Worm (Caenorhabditis elegans): ENCODE results near the gene fln-2.
"Not testable (repeated sequence)": the region's sequence is repeated elsewhere in the genome, so short reads cannot be mapped to it uniquely, and the experiment has no call there.

fln-2 gene

DNA sequence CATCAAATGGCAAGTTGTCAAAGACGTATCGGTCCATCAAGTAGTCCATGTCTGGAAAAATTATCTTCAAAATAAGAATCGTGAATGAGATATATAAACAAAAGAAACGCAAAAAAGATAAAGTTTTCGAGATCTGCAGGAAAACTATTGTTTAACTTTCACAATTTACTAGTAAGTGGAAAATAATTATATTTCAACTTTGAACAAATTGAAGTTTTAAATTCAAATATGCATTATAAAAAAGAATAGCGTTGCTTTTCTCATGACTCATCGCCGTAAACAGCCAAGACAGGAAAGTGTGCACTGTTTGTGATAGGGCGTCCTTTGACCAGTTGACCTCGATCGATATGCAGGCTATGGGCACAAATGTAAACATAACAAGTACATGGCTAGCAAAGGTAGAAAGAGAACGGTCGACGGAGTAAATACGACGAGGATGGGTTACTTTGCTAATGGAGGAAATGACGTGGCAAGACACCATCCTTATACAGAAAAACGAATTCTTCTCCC is 54.5 kb downstream of the fln-2 start, which contains the start of gene ZK899.2:
Gene ZK899.2 (minus strand): TSS at position 51 of the 510 bp plus-strand sequence.
- TF ChIP-seq him-1 (tag; optimal IDR thresholded peaks at IDR 0.05) (no peak), W03F9.2 (tag; optimal IDR thresholded peaks at IDR 0.05) (no peak), dao-5 (tag; optimal IDR thresholded peaks at IDR 0.05) (no peak)

DNA sequence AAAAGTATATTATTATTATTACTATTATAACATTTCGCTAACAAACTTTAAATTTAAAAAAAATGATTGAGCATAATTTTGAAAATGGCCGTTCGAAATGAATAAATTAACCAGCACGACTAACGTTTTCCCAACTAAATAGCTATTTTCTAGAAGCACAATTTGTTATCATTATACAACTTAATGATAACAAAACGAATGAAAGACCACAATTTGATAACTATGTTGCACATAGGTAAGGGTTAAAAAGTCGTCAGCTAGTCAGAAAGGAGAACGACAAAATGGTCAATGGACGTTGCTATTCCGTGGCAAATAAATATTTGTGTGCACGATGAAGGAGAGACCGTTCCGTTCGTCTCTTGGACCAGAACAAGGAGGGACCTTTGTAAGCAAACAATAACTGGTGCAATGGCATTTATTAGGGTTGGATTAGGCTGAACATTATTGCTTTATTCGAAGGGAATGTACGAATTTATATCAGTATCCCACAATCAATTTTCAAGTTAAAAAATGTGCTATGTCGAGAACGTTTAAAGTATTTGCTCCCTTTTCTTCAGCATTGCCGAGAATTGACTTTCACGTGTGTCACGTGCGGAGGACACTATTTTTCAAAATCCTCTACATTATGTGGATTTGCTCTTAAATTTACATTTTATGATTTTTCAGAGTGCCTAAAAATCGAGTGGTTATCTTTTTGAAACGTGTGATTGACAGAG is 55.1 kb downstream of the fln-2 start, which contains the start of gene ZK899.3:
Gene ZK899.3 (plus strand): TSS at position 666 of the 716 bp plus-strand sequence.
- TF ChIP-seq W03F9.2 (tag; optimal IDR thresholded peaks at IDR 0.05), result no peak
- no peak for TF ChIP-seq dao-5 (tag; optimal IDR thresholded peaks at IDR 0.05)
- TF ChIP-seq him-1 (tag; optimal IDR thresholded peaks at IDR 0.05), result no peak

DNA sequence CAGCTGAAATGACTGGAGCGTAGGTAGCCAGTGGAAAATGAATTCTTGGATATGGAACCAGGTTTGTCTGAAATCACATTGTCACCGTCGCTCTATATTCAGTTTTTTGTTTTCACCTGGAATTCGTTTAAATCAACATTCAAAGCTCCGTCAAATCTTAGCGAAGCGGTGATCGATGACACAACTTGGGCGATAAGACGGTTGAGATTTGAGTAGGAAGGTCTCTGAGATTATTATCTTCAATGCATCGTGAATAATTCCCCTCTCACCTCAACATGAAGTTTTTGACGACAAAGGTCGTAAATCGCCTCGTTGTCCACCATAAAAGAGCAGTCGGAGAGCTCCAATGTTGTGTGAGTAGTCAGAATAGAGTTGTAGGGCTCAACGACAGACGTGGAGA is 59.1 kb downstream of the fln-2 start:
- TF ChIP-seq him-1 (tag; optimal IDR thresholded peaks at IDR 0.05), result no peak
- no peak for TF ChIP-seq dao-5 (tag; optimal IDR thresholded peaks at IDR 0.05)
- TF ChIP-seq W03F9.2 (tag; optimal IDR thresholded peaks at IDR 0.05), result no peak

DNA sequence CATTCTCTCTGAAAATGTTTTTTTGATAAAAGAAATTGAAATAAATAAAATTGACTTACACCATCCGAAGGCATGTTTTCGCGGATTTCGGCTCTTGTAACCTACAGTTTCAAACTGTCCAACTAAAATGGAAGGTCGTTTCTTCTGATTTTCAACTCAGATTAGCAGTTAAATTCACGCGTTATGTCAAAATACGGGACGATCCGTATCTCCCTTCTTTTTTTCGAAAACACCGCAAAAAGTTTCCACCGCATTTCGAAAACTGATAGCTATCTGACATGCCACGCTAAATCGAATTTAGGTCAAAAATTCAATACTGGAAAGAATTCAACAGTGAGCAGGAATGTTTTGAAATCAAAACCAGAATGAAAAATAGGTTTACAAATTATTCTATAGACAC is 60.6 kb downstream of the fln-2 start, which contains the start of gene tba-8:
Gene tba-8 (minus strand): TSS at position 207 of the 400 bp plus-strand sequence.
- no peak for TF ChIP-seq W03F9.2 (tag; optimal IDR thresholded peaks at IDR 0.05)
- no peak for TF ChIP-seq dao-5 (tag; optimal IDR thresholded peaks at IDR 0.05)
- no peak for TF ChIP-seq him-1 (tag; optimal IDR thresholded peaks at IDR 0.05)

DNA sequence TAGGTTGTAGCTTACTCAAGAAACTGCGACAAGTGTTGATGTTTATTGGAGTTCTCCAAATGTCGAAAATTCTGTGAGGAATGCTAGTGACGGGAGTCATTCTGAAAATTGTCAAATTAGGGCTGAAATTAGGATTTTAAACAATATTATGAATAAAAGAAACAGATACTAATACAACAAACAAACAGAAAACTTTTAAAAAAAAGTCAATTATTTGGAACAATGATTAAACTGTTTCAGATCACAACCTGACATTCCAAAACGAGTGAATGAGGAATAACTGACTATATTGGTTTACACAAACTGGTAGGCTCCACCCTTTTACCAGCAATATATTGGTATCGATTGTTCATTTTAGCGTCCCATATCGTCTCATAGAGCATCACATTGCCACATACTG is 63.3 kb downstream of the fln-2 start, which contains the start of gene ZK899.5:
Gene ZK899.5 (minus strand): TSS at position 101 of the 400 bp plus-strand sequence.
- not testable (repeated sequence) for TF ChIP-seq dao-5, W03F9.2, him-1 (tag; optimal IDR thresholded peaks at IDR 0.05)

DNA sequence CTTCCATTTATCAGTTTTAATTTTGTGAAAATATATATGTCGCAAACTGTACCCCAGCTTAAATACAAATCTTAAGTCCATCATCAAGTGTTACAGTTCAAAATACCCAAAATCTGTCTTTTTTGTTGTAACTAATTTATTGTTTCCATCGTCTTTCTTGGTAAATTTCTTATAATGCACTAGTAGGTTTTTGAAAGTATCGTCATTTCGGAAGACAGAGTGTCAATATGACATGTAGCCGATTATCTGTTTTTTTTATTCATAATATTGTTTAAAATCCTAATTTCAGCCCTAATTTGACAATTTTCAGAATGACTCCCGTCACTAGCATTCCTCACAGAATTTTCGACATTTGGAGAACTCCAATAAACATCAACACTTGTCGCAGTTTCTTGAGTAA is 65.5 kb downstream of the fln-2 start, which contains the start of gene ZK899.6:
Gene ZK899.6 (plus strand): TSS at position 301 of the 400 bp plus-strand sequence.
- TF ChIP-seq dao-5, W03F9.2, him-1 (tag; optimal IDR thresholded peaks at IDR 0.05): not testable (repeated sequence)

DNA sequence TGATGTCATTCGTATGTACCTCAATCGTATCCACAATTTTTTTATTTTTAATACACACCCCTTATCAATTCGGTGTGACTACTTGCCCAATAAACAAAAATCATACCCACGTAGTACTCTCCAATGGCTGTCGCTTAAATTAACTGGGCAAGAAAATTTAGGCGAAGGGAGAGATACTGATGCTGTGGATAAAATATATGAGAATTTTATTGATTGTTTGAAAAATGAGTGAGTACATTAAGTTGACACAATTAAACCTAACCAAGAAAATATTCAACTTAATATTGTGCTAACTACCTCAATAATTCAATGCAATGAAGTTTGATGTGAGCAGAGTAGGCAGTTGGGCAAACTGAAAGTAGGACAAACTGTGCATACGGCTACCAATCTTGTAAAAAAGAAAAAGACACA is 68.2 kb downstream of the fln-2 start:
- TF ChIP-seq W03F9.2 (tag; optimal IDR thresholded peaks at IDR 0.05) (peak; percentile 98), dao-5 (tag; optimal IDR thresholded peaks at IDR 0.05) (peak; percentile 94), him-1 (tag; optimal IDR thresholded peaks at IDR 0.05) (peak; percentile 100)

DNA sequence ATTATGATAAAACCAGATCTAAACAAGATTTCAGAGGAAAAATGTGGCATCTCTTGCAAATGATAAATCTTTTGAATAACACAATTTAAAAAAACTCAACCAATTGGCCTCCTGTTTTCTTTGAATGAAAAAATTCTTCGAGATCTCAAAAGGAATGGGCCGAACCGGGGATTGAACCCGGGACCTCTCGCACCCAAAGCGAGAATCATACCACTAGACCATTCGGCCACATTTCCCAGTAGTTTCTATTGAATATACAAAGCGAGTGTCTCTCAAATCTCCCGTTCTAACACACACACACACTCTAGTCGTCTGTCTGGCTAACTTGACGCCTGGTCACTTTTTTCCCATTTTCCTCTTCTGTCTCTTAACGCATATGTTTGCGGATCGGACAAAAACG is 70.1 kb downstream of the fln-2 start:
- peak; percentile 86 for TF ChIP-seq him-1 (tag; optimal IDR thresholded peaks at IDR 0.05)
- peak; percentile 73 for TF ChIP-seq dao-5 (tag; optimal IDR thresholded peaks at IDR 0.05)
- TF ChIP-seq W03F9.2 (tag; optimal IDR thresholded peaks at IDR 0.05), result peak; percentile 69

DNA sequence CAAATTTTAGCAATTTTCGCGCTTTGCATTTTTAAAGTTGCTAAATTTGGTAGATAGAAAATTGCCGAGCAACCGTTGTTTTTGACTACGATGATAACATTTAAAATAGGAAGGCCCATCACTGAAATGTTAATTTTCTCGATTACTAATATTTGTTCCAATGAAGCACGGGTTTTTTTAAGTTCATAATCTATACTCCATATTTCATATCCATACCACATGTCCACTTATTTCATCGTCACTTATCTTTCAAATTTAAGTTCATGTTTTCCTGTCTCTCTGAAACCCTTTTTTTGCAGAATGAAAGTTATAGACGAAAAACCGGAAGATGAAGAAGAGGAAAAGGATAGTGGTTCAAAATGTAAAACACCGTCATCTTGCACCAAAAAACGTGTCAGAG is 74.7 kb downstream of the fln-2 start, which contains the start of gene gap-2:
Gene gap-2 (plus strand): TSS at position 301 of the 400 bp plus-strand sequence.
- TF ChIP-seq W03F9.2 (tag; optimal IDR thresholded peaks at IDR 0.05) (no peak), him-1 (tag; optimal IDR thresholded peaks at IDR 0.05) (no peak), dao-5 (tag; optimal IDR thresholded peaks at IDR 0.05) (no peak)

DNA sequence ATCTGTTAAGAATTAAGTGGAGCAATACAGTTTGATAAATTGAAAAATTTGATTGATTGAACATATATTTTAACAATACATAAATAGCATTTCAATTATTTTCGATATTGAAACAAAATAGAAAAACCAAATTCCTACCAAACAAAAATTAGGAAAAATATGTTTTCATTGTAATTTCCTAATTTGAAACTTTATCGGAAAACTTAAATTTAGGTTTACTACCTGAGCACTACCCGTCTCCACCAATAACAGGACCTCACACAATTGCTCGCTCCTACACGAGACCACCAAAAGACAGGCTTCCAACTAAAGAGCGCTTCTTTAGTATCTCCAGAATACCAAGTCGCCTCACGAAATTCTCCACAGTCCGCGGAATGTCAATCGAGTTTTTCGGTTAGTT is 79.3 kb downstream of the fln-2 start:
- TF ChIP-seq W03F9.2 (tag; optimal IDR thresholded peaks at IDR 0.05), result no peak
- TF ChIP-seq him-1 (tag; optimal IDR thresholded peaks at IDR 0.05), result no peak
- no peak for TF ChIP-seq dao-5 (tag; optimal IDR thresholded peaks at IDR 0.05)

Measured in whole organism, L4/young adult.